Worm (Caenorhabditis elegans): Measurements from ENCODE around the gene mdt-4.
"Not testable (repeated sequence)": the region's sequence is repeated elsewhere in the genome, so short reads cannot be mapped to it uniquely, and the experiment has no call there.

mdt-4 gene

DNA sequence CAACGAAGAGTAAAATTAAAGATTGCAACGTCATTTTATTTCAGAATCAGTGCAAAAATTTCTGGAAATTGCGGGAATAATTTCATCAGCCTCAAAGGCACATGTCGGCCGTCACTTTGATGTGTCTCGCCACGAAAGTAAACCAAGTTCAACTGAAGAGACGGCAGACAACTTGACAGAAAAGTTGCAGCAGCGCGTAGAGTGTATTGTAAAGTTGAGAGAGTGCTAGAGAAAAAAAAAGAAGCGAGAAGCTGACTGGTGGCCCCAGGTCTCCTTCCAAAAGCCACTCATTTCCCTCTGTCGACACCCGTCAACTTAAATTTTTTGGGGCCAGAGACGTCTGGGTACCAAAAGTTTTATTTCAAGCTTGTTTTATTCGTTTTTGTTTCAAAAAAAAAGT is 39.5 kb downstream of the mdt-4 start (continued):
- no peak for TF ChIP-seq daf-8 (GFP tag; IDR thresholded peaks at IDR 0.05)
- TF ChIP-seq ztf-7 (tag; optimal IDR thresholded peaks at IDR 0.05) = no peak
- no peak for TF ChIP-seq nhr-25 (tag; optimal IDR thresholded peaks at IDR 0.05; ENCODE audit: borderline replicate concordance, insufficient read depth)
- 0 out of 2 replicates have a peak, but pooled peaks have one; percentile 11 for TF ChIP-seq set-16 (GFP tag; IDR thresholded peaks at IDR 0.05)
- TF ChIP-seq spr-3 (GFP tag; optimal IDR thresholded peaks at IDR 0.05) = no peak
- no peak for TF ChIP-seq zfp-3 (GFP tag; conservative IDR thresholded peaks at IDR 0.05)
- TF ChIP-seq nhr-42 (GFP tag; IDR thresholded peaks at IDR 0.05) = no peak
- peak; percentile 66; the same call in 1 of the 2 replicates for TF ChIP-seq ceh-20 (GFP tag; IDR thresholded peaks at IDR 0.05)
- no peak for TF ChIP-seq zip-11 (GFP tag; IDR thresholded peaks at IDR 0.05)
- TF ChIP-seq nhr-102 (tag; optimal IDR thresholded peaks at IDR 0.05) = peak; percentile 11
- no peak for TF ChIP-seq dmd-9 (GFP tag; IDR thresholded peaks at IDR 0.05)
- TF ChIP-seq D1046.2 (GFP tag; IDR thresholded peaks at IDR 0.05) = no peak
- TF ChIP-seq Y105C5A.15 (GFP tag; IDR thresholded peaks at IDR 0.05) = no peak
- TF ChIP-seq rbr-2 (tag; optimal IDR thresholded peaks at IDR 0.05) = peak; percentile 64
- no peak for TF ChIP-seq mxl-2 (GFP tag; conservative IDR thresholded peaks at IDR 0.05)
- no peak for TF ChIP-seq lin-15B (tag; optimal IDR thresholded peaks at IDR 0.05)
- peak; percentile 80 for TF ChIP-seq mxl-3 (GFP tag; optimal IDR thresholded peaks at IDR 0.05)
- peak; percentile 16 to 84 for TF ChIP-seq lsy-2 (tag; optimal IDR thresholded peaks at IDR 0.05)
- TF ChIP-seq unc-130 (GFP tag; optimal IDR thresholded peaks at IDR 0.05) = peak; percentile 64
- TF ChIP-seq lin-13 (GFP tag; optimal IDR thresholded peaks at IDR 0.05) = peak; percentile 60
- TF ChIP-seq ceh-44 (GFP tag; IDR thresholded peaks at IDR 0.05) = no peak
- TF ChIP-seq pha-4 (GFP tag; IDR thresholded peaks at IDR 0.05) = peak; percentile 37; the same call in 1 of the 2 replicates
- TF ChIP-seq pha-4 (tag; optimal IDR thresholded peaks at IDR 0.05) = peak; percentile 23
- no peak for TF ChIP-seq ceh-28 (tag; optimal IDR thresholded peaks at IDR 0.05)
- TF ChIP-seq duxl-1 (tag; optimal IDR thresholded peaks at IDR 0.05; ENCODE audit: poor library complexity) = no peak
- no peak for TF ChIP-seq saeg-2 (GFP tag; IDR thresholded peaks at IDR 0.05)
- TF ChIP-seq madf-9 (GFP tag; conservative IDR thresholded peaks at IDR 0.05) = 0 out of 2 replicates have a peak, but pooled peaks have one; percentile 42
- TF ChIP-seq lin-38 (GFP tag; IDR thresholded peaks at IDR 0.05) = peak; percentile 74
- peak; percentile 68; the same call in 1 of the 2 replicates for TF ChIP-seq arid-1 (GFP tag; conservative IDR thresholded peaks at IDR 0.05)
- peak; percentile 33 for TF ChIP-seq fkh-10 (GFP tag; optimal IDR thresholded peaks at IDR 0.05)
- TF ChIP-seq mdt-29 (GFP tag; IDR thresholded peaks at IDR 0.05) = peak; percentile 58; the same call in 1 of the 2 replicates
- peak; percentile 45; the same call in 1 of the 2 replicates for TF ChIP-seq tra-1 (GFP tag; IDR thresholded peaks at IDR 0.05)
- TF ChIP-seq nhr-76 (tag; optimal IDR thresholded peaks at IDR 0.05) = no peak

DNA sequence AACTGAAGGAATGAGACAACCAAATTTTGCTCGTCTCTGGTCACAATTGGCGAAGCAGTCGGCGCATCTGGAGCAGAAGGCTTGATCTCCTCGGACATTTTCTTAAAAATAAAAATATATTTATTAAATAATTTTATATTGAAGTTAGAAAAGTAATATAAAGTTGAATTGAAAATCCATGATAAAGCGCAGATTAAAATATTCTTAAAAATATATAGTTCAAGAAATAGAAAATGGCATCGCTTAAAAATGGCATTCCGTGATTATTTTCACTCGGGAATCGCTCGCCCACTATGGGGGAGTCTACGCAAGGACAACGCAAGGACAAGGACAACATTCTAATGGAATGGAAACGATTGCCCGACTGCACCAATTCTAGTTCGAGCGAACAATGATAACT is 40.1 kb downstream of the mdt-4 start, which contains the start of gene sgt-1:
Gene sgt-1 (minus strand): TSS at position 101 of the 400 bp plus-strand sequence.
- TF ChIP-seq jun-1, ZK546.5, nhr-77 (tag; optimal IDR thresholded peaks at IDR 0.05): not testable (repeated sequence)

DNA sequence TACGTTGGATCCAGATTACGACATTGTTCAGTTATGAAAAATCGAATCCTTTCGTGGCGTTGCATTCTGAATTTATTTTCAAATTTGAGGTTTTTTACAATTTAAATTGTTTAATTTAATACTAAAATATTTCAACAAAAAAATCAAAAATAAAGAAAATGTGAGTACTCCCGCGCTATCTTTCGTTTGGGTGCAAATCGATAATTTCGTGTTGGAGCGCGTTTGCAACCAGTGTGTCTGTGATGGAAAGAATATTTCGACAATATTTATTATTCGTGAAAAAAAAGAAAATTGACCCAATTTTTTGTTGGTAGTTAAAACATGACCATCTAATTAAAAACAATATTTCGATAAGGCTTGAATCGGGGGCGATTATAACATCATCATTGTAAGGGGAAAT is 41.7 kb downstream of the mdt-4 start, which contains the start of gene R05F9.9:
Gene R05F9.9 (minus strand): TSS at position 66 of the 400 bp plus-strand sequence.
- TF ChIP-seq ceh-20 (GFP tag; IDR thresholded peaks at IDR 0.05) (no peak), ztf-11 (tag; optimal IDR thresholded peaks at IDR 0.05) (no peak), F44E2.7 (GFP tag; IDR thresholded peaks at IDR 0.05) (no peak), ceh-28 (tag; optimal IDR thresholded peaks at IDR 0.05) (no peak), hlh-11 (tag; optimal IDR thresholded peaks at IDR 0.05) (peak; percentile 5), lin-29 (GFP tag; IDR thresholded peaks at IDR 0.05) (no peak), nhr-10 (tag; optimal IDR thresholded peaks at IDR 0.05) (no peak), zag-1 (tag; optimal IDR thresholded peaks at IDR 0.05) (no peak), skn-1 (tag; optimal IDR thresholded peaks at IDR 0.05) (no peak), set-16 (GFP tag; IDR thresholded peaks at IDR 0.05) (no peak), arid-1 (GFP tag; conservative IDR thresholded peaks at IDR 0.05) (0 out of 2 replicates have a peak, but pooled peaks have one; percentile 10), rbr-2 (tag; optimal IDR thresholded peaks at IDR 0.05) (peak; percentile 27), mdt-29 (GFP tag; IDR thresholded peaks at IDR 0.05) (no peak), zfp-2 (tag; optimal IDR thresholded peaks at IDR 0.05) (no peak), vab-7 (GFP tag; IDR thresholded peaks at IDR 0.05) (no peak), lim-7 (GFP tag; IDR thresholded peaks at IDR 0.05) (no peak), attf-4 (tag; optimal IDR thresholded peaks at IDR 0.05) (no peak), lin-1 (GFP tag; IDR thresholded peaks at IDR 0.05) (no peak), F26F4.8 (GFP tag; conservative IDR thresholded peaks at IDR 0.05) (no peak), nhr-6 (tag; optimal IDR thresholded peaks at IDR 0.05) (no peak), zfp-3 (GFP tag; conservative IDR thresholded peaks at IDR 0.05) (no peak)
